Worm (Caenorhabditis elegans): ENCODE data around the gene inpp-5K.

The inpp-5K gene

DNA sequence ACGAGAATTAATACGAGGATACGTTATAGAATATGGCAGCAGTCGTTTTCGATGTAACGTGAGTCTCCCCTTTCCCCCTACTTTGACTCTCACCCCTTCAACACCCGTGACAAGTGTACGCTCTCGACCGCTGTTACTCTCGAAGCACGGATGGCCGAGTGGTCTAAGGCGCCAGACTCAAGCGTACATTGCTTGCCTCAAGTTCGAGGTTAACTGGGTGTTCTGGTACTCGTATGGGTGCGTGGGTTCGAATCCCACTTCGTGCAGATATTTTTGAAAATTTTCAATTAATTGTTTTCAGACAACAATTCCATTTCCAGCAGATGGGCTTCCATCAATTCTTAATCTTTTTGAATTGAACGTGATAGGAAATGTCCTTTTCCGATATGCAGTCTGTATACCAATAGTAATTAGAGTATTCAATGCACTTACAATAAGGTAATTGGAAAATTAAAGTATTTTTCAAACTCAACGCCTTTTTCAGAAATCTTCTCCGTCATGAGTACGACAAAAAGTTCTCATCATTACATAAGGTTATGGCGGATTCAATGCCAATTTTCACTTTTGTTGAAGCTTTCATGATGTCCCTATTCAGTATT is 51.6 kb downstream of the inpp-5K start (continued):
- TF ChIP-seq ama-1 (optimal IDR thresholded peaks at IDR 0.05) (no peak), nhr-77 (tag; optimal IDR thresholded peaks at IDR 0.05) (no peak), ZK546.5 (tag; optimal IDR thresholded peaks at IDR 0.05) (no peak), lin-39 (tag; optimal IDR thresholded peaks at IDR 0.05) (no peak), dmd-4 (tag; optimal IDR thresholded peaks at IDR 0.05) (no peak), unc-55 (GFP tag; optimal IDR thresholded peaks at IDR 0.05) (peak; percentile 59), peb-1 (tag; optimal IDR thresholded peaks at IDR 0.05) (no peak), unc-39 (tag; optimal IDR thresholded peaks at IDR 0.05) (no peak), mbf-1 (tag; optimal IDR thresholded peaks at IDR 0.05) (no peak), alr-1 (tag; optimal IDR thresholded peaks at IDR 0.05) (no peak), nhr-10 (tag; optimal IDR thresholded peaks at IDR 0.05) (no peak), ztf-4 (tag; optimal IDR thresholded peaks at IDR 0.05) (peak; percentile 47), egl-27 (tag; optimal IDR thresholded peaks at IDR 0.05) (peak; percentile 8), fos-1 (tag; optimal IDR thresholded peaks at IDR 0.05) (peak; percentile 33)

Data from whole organism, L2 larva.